Worm (Caenorhabditis elegans) whole organism, late embryonic: Measurements from ENCODE around the gene C34C12.9.

Source experiments
- C08G9.2 ChIP-seq: sonication (generic microtip); optimal IDR thresholded peaks from 2 replicates; lab custom pipeline; 2016; ENCODE audit warnings: mild to moderate bottlenecking, missing genetic modification characterization, moderate library complexity, missing compliant biosample characterization
- C38D4.7 ChIP-seq: fragments of 200-800 bp; sonication (Bioruptor generic); optimal IDR thresholded peaks from 2 replicates; lab custom pipeline; 2018; ENCODE audit warnings: mild to moderate bottlenecking, missing genetic modification characterization, moderate library complexity, missing compliant biosample characterization
- F13H6.1 ChIP-seq: sonication (generic microtip); optimal IDR thresholded peaks from 2 replicates; lab custom pipeline; 2016; ENCODE audit warnings: missing genetic modification characterization, missing compliant biosample characterization
- T23F11.4 ChIP-seq: fragments of 200-800 bp; sonication (Bioruptor generic); optimal IDR thresholded peaks from 2 replicates; lab custom pipeline; 2018; ENCODE audit warnings: mild to moderate bottlenecking, missing genetic modification characterization, missing compliant biosample characterization
- ama-1 ChIP-seq: fragments of 150-350 bp; optimal IDR thresholded peaks from 2 replicates; lab custom pipeline; 2014
- ceh-14 ChIP-seq: sonication (generic microtip); optimal IDR thresholded peaks from 2 replicates; lab custom pipeline; 2016; ENCODE audit warnings: missing genotype, missing genetic modification characterization, missing compliant biosample characterization
- ceh-18 ChIP-seq: sonication (generic microtip); optimal IDR thresholded peaks from 2 replicates; lab custom pipeline; 2016; ENCODE audit warnings: missing genetic modification characterization, missing compliant biosample characterization
- ceh-19 ChIP-seq: fragments of 200-800 bp; sonication (Bioruptor generic); optimal IDR thresholded peaks from 2 replicates; lab custom pipeline; 2018; ENCODE audit warnings: mild to moderate bottlenecking, missing genetic modification characterization, missing compliant biosample characterization
- ceh-2 ChIP-seq: sonication (generic microtip); optimal IDR thresholded peaks from 2 replicates; lab custom pipeline; 2016; ENCODE audit warnings: missing genotype, missing genetic modification characterization, missing compliant biosample characterization
- ceh-22 ChIP-seq: sonication (generic microtip); optimal IDR thresholded peaks from 2 replicates; lab custom pipeline; 2017; ENCODE audit warnings: missing biosample characterization, missing genetic modification characterization
- ceh-24 ChIP-seq: sonication (generic microtip); optimal IDR thresholded peaks from 2 replicates; lab custom pipeline; 2016; ENCODE audit warnings: mild to moderate bottlenecking, missing genetic modification characterization, missing compliant biosample characterization
- ceh-31 ChIP-seq: sonication (generic microtip); optimal IDR thresholded peaks from 2 replicates; lab custom pipeline; 2016; ENCODE audit warnings: missing genetic modification characterization, missing compliant biosample characterization
- ceh-34 ChIP-seq: sonication (generic microtip); optimal IDR thresholded peaks from 2 replicates; lab custom pipeline; 2016; ENCODE audit warnings: mild to moderate bottlenecking, missing genetic modification characterization, missing compliant biosample characterization
- ceh-45 ChIP-seq: fragments of 200-800 bp; sonication (Bioruptor generic); IDR thresholded peaks from 2 replicates; pipeline ENCODE4 v1.3.6; 2022; ENCODE audit warnings: missing genetic modification reagents, missing genetic modification characterization, missing compliant biosample characterization
- ceh-6 ChIP-seq: fragments of 200-800 bp; sonication (Bioruptor generic); optimal IDR thresholded peaks from 2 replicates; lab custom pipeline; 2018; ENCODE audit warnings: mild to moderate bottlenecking, missing genetic modification characterization, missing compliant biosample characterization
- ceh-9 ChIP-seq: sonication (generic microtip); optimal IDR thresholded peaks from 2 replicates; lab custom pipeline; 2016; ENCODE audit warnings: mild to moderate bottlenecking, missing genetic modification characterization, inconsistent platforms, missing compliant biosample characterization
- dmd-4 ChIP-seq: sonication (generic microtip); optimal IDR thresholded peaks from 2 replicates; lab custom pipeline; 2016; ENCODE audit warnings: borderline replicate concordance, missing genetic modification characterization, missing compliant biosample characterization
- elt-2 ChIP-seq: sonication (generic microtip); optimal IDR thresholded peaks from 2 replicates; lab custom pipeline; 2016; ENCODE audit warnings: missing genetic modification reagents, missing genetic modification characterization, missing compliant biosample characterization
- eyg-1 ChIP-seq: sonication (generic microtip); optimal IDR thresholded peaks from 2 replicates; lab custom pipeline; 2016; ENCODE audit warnings: missing genotype, missing genetic modification characterization, missing compliant biosample characterization
- gmeb-2 ChIP-seq: sonication (generic microtip); optimal IDR thresholded peaks from 2 replicates; lab custom pipeline; 2016; ENCODE audit warnings: missing genetic modification characterization, inconsistent platforms, missing compliant biosample characterization
- hlh-30 ChIP-seq: sonication (generic microtip); optimal IDR thresholded peaks from 2 replicates; lab custom pipeline; 2017; ENCODE audit warnings: antibody characterized with exemption, missing genetic modification characterization, missing compliant biosample characterization; ENCODE audit not compliant: insufficient read depth
- hlh-6 ChIP-seq: sonication (generic microtip); optimal IDR thresholded peaks from 2 replicates; lab custom pipeline; 2016; ENCODE audit warnings: missing genotype, missing genetic modification characterization, missing compliant biosample characterization
- hlh-8 ChIP-seq: sonication (generic microtip); optimal IDR thresholded peaks from 2 replicates; lab custom pipeline; 2016; ENCODE audit warnings: missing genotype, missing genetic modification characterization, missing compliant biosample characterization
- lim-6 ChIP-seq: sonication (generic microtip); optimal IDR thresholded peaks from 2 replicates; lab custom pipeline; 2016; ENCODE audit warnings: missing genetic modification characterization, missing compliant biosample characterization
- lin-11 ChIP-seq: fragments of 200-800 bp; sonication (Bioruptor generic); optimal IDR thresholded peaks from 2 replicates; lab custom pipeline; 2018; ENCODE audit warnings: mild to moderate bottlenecking, missing genetic modification characterization, missing compliant biosample characterization
- madf-2 ChIP-seq: sonication (generic microtip); optimal IDR thresholded peaks from 2 replicates; lab custom pipeline; 2017; ENCODE audit warnings: missing genetic modification characterization, missing compliant biosample characterization
- nfya-1 ChIP-seq: sonication (generic microtip); optimal IDR thresholded peaks from 2 replicates; lab custom pipeline; 2017; ENCODE audit warnings: missing genetic modification characterization, mild to moderate bottlenecking, missing compliant biosample characterization, antibody characterized with exemption, moderate library complexity
- nhr-11 ChIP-seq: fragments of 150-350 bp; optimal IDR thresholded peaks from 2 replicates; lab custom pipeline; 2014; ENCODE audit warnings: missing biosample characterization, missing genetic modification characterization
- pag-3 ChIP-seq: sonication (generic microtip); optimal IDR thresholded peaks from 2 replicates; lab custom pipeline; 2016; ENCODE audit warnings: missing compliant biosample characterization, missing genetic modification characterization, borderline replicate concordance
- pat-9 ChIP-seq: fragments of 200-800 bp; sonication (Bioruptor generic); optimal IDR thresholded peaks from 2 replicates; lab custom pipeline; 2018; ENCODE audit warnings: mild to moderate bottlenecking, missing genetic modification characterization, moderate library complexity, missing compliant biosample characterization
- pqm-1 ChIP-seq: sonication (generic microtip); optimal IDR thresholded peaks from 2 replicates; lab custom pipeline; 2016; ENCODE audit warnings: missing genetic modification characterization, missing compliant biosample characterization
- pros-1 ChIP-seq: fragments of 150-350 bp; optimal IDR thresholded peaks from 2 replicates; lab custom pipeline; 2014; ENCODE audit warnings: missing biosample characterization, missing genetic modification reagents, missing genetic modification characterization
- ref-2 ChIP-seq: sonication (generic microtip); optimal IDR thresholded peaks from 2 replicates; lab custom pipeline; 2016; ENCODE audit warnings: missing genetic modification characterization, missing compliant biosample characterization
- rnt-1 ChIP-seq: sonication (generic microtip); optimal IDR thresholded peaks from 2 replicates; lab custom pipeline; 2016; ENCODE audit warnings: missing genetic modification characterization, missing compliant biosample characterization
- sox-2 ChIP-seq: fragments of 200-800 bp; sonication (Bioruptor generic); IDR thresholded peaks from 2 replicates; pipeline ENCODE4 v1.3.6; 2022; ENCODE audit warnings: missing genetic modification reagents, missing genetic modification characterization, missing compliant biosample characterization
- sox-4 ChIP-seq: sonication (generic microtip); optimal IDR thresholded peaks from 2 replicates; lab custom pipeline; 2017; ENCODE audit warnings: mild to moderate bottlenecking, missing genetic modification characterization, inconsistent platforms, missing compliant biosample characterization
- syd-9 ChIP-seq: sonication (generic microtip); optimal IDR thresholded peaks from 2 replicates; lab custom pipeline; 2016; ENCODE audit warnings: mild to moderate bottlenecking, missing genetic modification characterization, moderate library complexity, missing compliant biosample characterization
- tbx-2 ChIP-seq: sonication (generic microtip); optimal IDR thresholded peaks from 2 replicates; lab custom pipeline; 2016; ENCODE audit warnings: missing genetic modification characterization, missing compliant biosample characterization
- tbx-7 ChIP-seq: sonication (generic microtip); optimal IDR thresholded peaks from 2 replicates; lab custom pipeline; 2016; ENCODE audit warnings: missing genotype, missing genetic modification characterization, missing compliant biosample characterization
- ttx-3 ChIP-seq: sonication (generic microtip); optimal IDR thresholded peaks from 2 replicates; lab custom pipeline; 2016; ENCODE audit warnings: missing genetic modification reagents, missing genetic modification characterization, missing compliant biosample characterization
- unc-3 ChIP-seq, 2 experiments: fragments of 200-800 bp in 1 of 2; sonication (Bioruptor generic) in 1 of 2; sonication (generic microtip) in 1 of 2; conservative IDR thresholded peaks in 1 of 2; optimal IDR thresholded peaks in 1 of 2; 2 replicates each; pipeline versions ENCODE4 v1.3.6 to Lab custom; 2016 to 2022; ENCODE audit warnings: missing compliant biosample characterization in 2 of 2, missing genetic modification characterization in 2 of 2, missing genetic modification reagents in 1 of 2
- unc-42 ChIP-seq: sonication (generic microtip); optimal IDR thresholded peaks from 2 replicates; lab custom pipeline; 2016; ENCODE audit warnings: missing genotype, missing genetic modification characterization, missing compliant biosample characterization
- zip-5 ChIP-seq: sonication (generic microtip); optimal IDR thresholded peaks from 2 replicates; lab custom pipeline; 2016; ENCODE audit warnings: missing genetic modification characterization, missing compliant biosample characterization
- ztf-16 ChIP-seq: sonication (generic microtip); optimal IDR thresholded peaks from 2 replicates; lab custom pipeline; 2017; ENCODE audit warnings: missing genetic modification characterization, missing compliant biosample characterization

Gene C34C12.9

ce11 chrIII:3476245-3476644 lies 933 bp upstream of the C34C12.9 start (continued):
- TF ChIP-seq ceh-45 (GFP tag; lab: Robert Waterston, UW) (no peak), unc-3 (GFP tag; conservative IDR thresholded peaks at IDR 0.05; lab: Robert Waterston, UW) (no peak), unc-3 (tag; optimal IDR thresholded peaks at IDR 0.05; lab: Kevin White, UChicago) (peak; percentile 88), ceh-2 (tag; lab: Kevin White, UChicago) (peak; percentile 96), elt-2 (tag; lab: Kevin White, UChicago) (peak; percentile 88), rnt-1 (tag; lab: Kevin White, UChicago) (peak; percentile 87), sox-4 (tag; lab: Kevin White, UChicago) (no peak), ceh-18 (tag; lab: Kevin White, UChicago) (peak; percentile 32), hlh-30 (tag; lab: Kevin White, UChicago) (no peak), ztf-16 (tag; lab: Kevin White, UChicago) (peak; percentile 73), ttx-3 (tag; lab: Kevin White, UChicago) (peak; percentile 72), zip-5 (tag; lab: Kevin White, UChicago) (peak; percentile 98), hlh-8 (tag; lab: Kevin White, UChicago) (peak; percentile 93), eyg-1 (peak; percentile 51), ceh-22 (tag; lab: Kevin White, UChicago) (no peak), F13H6.1 (tag; lab: Kevin White, UChicago) (peak; percentile 79)

ce11 chrIII:3475014-3475413 lies 298 bp downstream of the C34C12.9 start:
- no peak for TF ChIP-seq ceh-14 (tag; lab: Kevin White, UChicago)

ce11 chrIII:3471403-3472053 lies 3.8 kb downstream of the C34C12.9 start, which contains the start of gene rsu-1:
Gene rsu-1, plus strand, starts transcription at chrIII:3472003.
- TF ChIP-seq elt-2 (tag; lab: Kevin White, UChicago) (peak; percentile 7), ceh-2 (tag; lab: Kevin White, UChicago) (peak; percentile 47), dmd-4 (tag; lab: Kevin White, UChicago) (no peak), zip-5 (tag; lab: Kevin White, UChicago) (no peak), tbx-7 (tag; lab: Kevin White, UChicago) (no peak), hlh-8 (tag; lab: Kevin White, UChicago) (no peak), ceh-14 (tag; lab: Kevin White, UChicago) (no peak), C08G9.2 (peak; percentile 25), pag-3 (tag; lab: Kevin White, UChicago) (no peak), unc-3 (GFP tag; conservative IDR thresholded peaks at IDR 0.05; lab: Robert Waterston, UW) (no peak), unc-3 (tag; optimal IDR thresholded peaks at IDR 0.05; lab: Kevin White, UChicago) (no peak), pat-9 (peak; percentile 44), lim-6 (tag; lab: Kevin White, UChicago) (no peak), ceh-6 (no peak), ceh-19 (no peak), hlh-6 (tag; lab: Kevin White, UChicago) (no peak), C38D4.7 (no peak), sox-2 (GFP tag; lab: Robert Waterston, UW) (no peak), unc-42 (tag; lab: Kevin White, UChicago) (peak; percentile 16), T23F11.4 (GFP tag; lab: Kevin White, UChicago) (no peak), ceh-31 (tag; lab: Kevin White, UChicago) (peak; percentile 64), ceh-9 (tag; lab: Kevin White, UChicago) (no peak), nhr-11 (no peak), ceh-18 (tag; lab: Kevin White, UChicago) (peak; percentile 64), ceh-24 (tag; lab: Kevin White, UChicago) (no peak), ceh-34 (tag; lab: Kevin White, UChicago) (peak; percentile 56), ttx-3 (tag; lab: Kevin White, UChicago) (no peak), ceh-22 (tag; lab: Kevin White, UChicago) (no peak), ceh-45 (GFP tag; lab: Robert Waterston, UW) (no peak), tbx-2 (tag; lab: Kevin White, UChicago) (peak; percentile 74), pqm-1 (no peak), ama-1 (lab: Kevin White, UChicago) (no peak), ref-2 (tag; lab: Kevin White, UChicago) (peak; percentile 71), F13H6.1 (tag; lab: Kevin White, UChicago) (peak; percentile 41), nfya-1 (tag; lab: Kevin White, UChicago) (peak; percentile 82), rnt-1 (tag; lab: Kevin White, UChicago) (peak; percentile 43), gmeb-2 (tag; lab: Kevin White, UChicago) (no peak), madf-2 (tag; lab: Kevin White, UChicago) (no peak), pros-1 (no peak), syd-9 (tag; lab: Kevin White, UChicago) (no peak), lin-11 (tag; lab: Kevin White, UChicago) (no peak), ztf-16 (tag; lab: Kevin White, UChicago) (no peak)
